Worm (Caenorhabditis elegans) whole organism, midembryonic: ENCODE results near the gene F45H10.5.

ENCODE experiments used
- T22C8.4 ChIP-seq: fragments of 200-800 bp; sonication (Bioruptor generic); IDR thresholded peaks from 2 replicates; pipeline ENCODE4 v1.3.6; 2022; ENCODE audit warnings: missing genetic modification characterization, missing compliant biosample characterization
- cog-1 ChIP-seq: sonication (generic microtip); optimal IDR thresholded peaks from 2 replicates; lab custom pipeline; 2016; ENCODE audit warnings: missing genetic modification characterization, missing compliant biosample characterization
- flt-1 ChIP-seq: fragments of 200-800 bp; sonication (Bioruptor generic); IDR thresholded peaks from 2 replicates; pipeline ENCODE4 v1.3.6; 2022; ENCODE audit warnings: missing genetic modification characterization, missing compliant biosample characterization
- klf-2 ChIP-seq: fragments of 200-800 bp; sonication (Bioruptor generic); conservative IDR thresholded peaks from 2 replicates; pipeline ENCODE4 v1.3.6; 2022; ENCODE audit warnings: missing genetic modification reagents, missing genetic modification characterization, missing compliant biosample characterization
- med-1 ChIP-seq: sonication (generic microtip); optimal IDR thresholded peaks from 2 replicates; lab custom pipeline; 2017; ENCODE audit warnings: missing genetic modification characterization, mild to moderate bottlenecking, missing compliant biosample characterization, antibody characterized with exemption, missing genetic modification reagents; ENCODE audit not compliant: insufficient read depth
- ref-1 ChIP-seq: fragments of 200-800 bp; sonication (Bioruptor generic); conservative IDR thresholded peaks from 2 replicates; pipeline ENCODE4 v1.3.6; 2022; ENCODE audit warnings: missing genetic modification reagents, missing genetic modification characterization, missing compliant biosample characterization
- tab-1 ChIP-seq: fragments of 200-800 bp; sonication (Bioruptor generic); IDR thresholded peaks from 2 replicates; pipeline ENCODE4 v1.3.6; 2022; ENCODE audit warnings: missing genetic modification characterization, missing compliant biosample characterization
- ztf-23 ChIP-seq: fragments of 200-800 bp; sonication (Bioruptor generic); IDR thresholded peaks from 2 replicates; pipeline ENCODE4 v1.3.6; 2022; ENCODE audit warnings: missing genetic modification reagents, missing genetic modification characterization, missing compliant biosample characterization
- ztf-29 ChIP-seq: fragments of 200-800 bp; sonication (Bioruptor generic); IDR thresholded peaks from 2 replicates; pipeline ENCODE4 v1.3.6; 2022; ENCODE audit warnings: missing genetic modification reagents, missing genetic modification characterization, missing compliant biosample characterization

ce11 chrII:13547545-13547944, 45.9 kb downstream of the F45H10.5 start, which contains the start of gene ddl-2:
- TF ChIP-seq ztf-29 (no peak), klf-2 (GFP tag; lab: Robert Waterston, UW) (no peak), flt-1 (GFP tag; lab: Robert Waterston, UW) (no peak), T22C8.4 (GFP tag; lab: Robert Waterston, UW) (no peak), ref-1 (GFP tag; lab: Robert Waterston, UW) (no peak), med-1 (GFP tag; lab: Kevin White, UChicago) (no peak), cog-1 (no peak), tab-1 (GFP tag; lab: Robert Waterston, UW) (no peak), ztf-23 (GFP tag; lab: Robert Waterston, UW) (no peak)
